Worm (Caenorhabditis elegans) whole organism, mixed stage, embryonic: ENCODE results near the gene tsn-1.

ENCODE experiments used
- M03D4.4 ChIP-seq: sonication (generic microtip); optimal IDR thresholded peaks from 2 replicates; lab custom pipeline; 2017; ENCODE audit warnings: mild to moderate bottlenecking, missing genetic modification characterization, missing compliant biosample characterization
- bed-3 ChIP-seq: fragments of 200-800 bp; sonication (Bioruptor generic); optimal IDR thresholded peaks from 3 replicates; lab custom pipeline; 2018; ENCODE audit warnings: mild to moderate bottlenecking, missing genetic modification characterization, moderate library complexity, missing compliant biosample characterization
- ceh-39 ChIP-seq: fragments of 150-350 bp; optimal IDR thresholded peaks from 2 replicates; lab custom pipeline; 2014; ENCODE audit warnings: missing biosample characterization, missing genetic modification characterization
- ceh-43 ChIP-seq: fragments of 200-800 bp; sonication (Bioruptor generic); optimal IDR thresholded peaks from 2 replicates; lab custom pipeline; 2018; ENCODE audit warnings: mild to moderate bottlenecking, missing genetic modification characterization, moderate library complexity, missing compliant biosample characterization
- ceh-83 ChIP-seq: fragments of 200-800 bp; sonication (Bioruptor generic); optimal IDR thresholded peaks from 2 replicates; lab custom pipeline; 2018; ENCODE audit warnings: mild to moderate bottlenecking, missing genetic modification characterization, missing compliant biosample characterization
- ces-1 ChIP-seq: fragments of 150-350 bp; optimal IDR thresholded peaks from 2 replicates; lab custom pipeline; 2014; ENCODE audit warnings: missing biosample characterization, missing genetic modification reagents, missing genetic modification characterization
- cnd-1 ChIP-seq: fragments of 200-800 bp; sonication (Bioruptor generic); optimal IDR thresholded peaks from 2 replicates; lab custom pipeline; 2018; ENCODE audit warnings: mild to moderate bottlenecking, missing genetic modification characterization, missing compliant biosample characterization
- drap-1 ChIP-seq: fragments of 200-800 bp; sonication (Bioruptor generic); optimal IDR thresholded peaks from 3 replicates; lab custom pipeline; 2018; ENCODE audit warnings: mild to moderate bottlenecking, missing genetic modification characterization, missing compliant biosample characterization
- elt-1 ChIP-seq: sonication (generic microtip); optimal IDR thresholded peaks from 2 replicates; lab custom pipeline; 2017; ENCODE audit warnings: missing genetic modification characterization, mild to moderate bottlenecking, missing compliant biosample characterization, antibody characterized with exemption, moderate library complexity, borderline replicate concordance; ENCODE audit not compliant: insufficient read depth
- elt-3 ChIP-seq: fragments of 150-350 bp; optimal IDR thresholded peaks from 2 replicates; lab custom pipeline; 2014; ENCODE audit warnings: missing biosample characterization, missing genetic modification characterization
- flh-1 ChIP-seq: fragments of 200-800 bp; sonication (Bioruptor generic); optimal IDR thresholded peaks from 2 replicates; lab custom pipeline; 2018; ENCODE audit warnings: mild to moderate bottlenecking, missing genetic modification characterization, moderate library complexity, missing compliant biosample characterization
- ham-2 ChIP-seq: fragments of 200-800 bp; sonication (Bioruptor generic); optimal IDR thresholded peaks from 2 replicates; lab custom pipeline; 2018; ENCODE audit warnings: mild to moderate bottlenecking, missing genetic modification characterization, missing compliant biosample characterization
- hlh-1 ChIP-seq: fragments of 150-350 bp; optimal IDR thresholded peaks from 2 replicates; lab custom pipeline; 2014; ENCODE audit warnings: missing biosample characterization, missing genetic modification reagents, missing genetic modification characterization
- lin-13 ChIP-seq: fragments of 150-350 bp; optimal IDR thresholded peaks from 2 replicates; lab custom pipeline; 2014; ENCODE audit warnings: missing biosample characterization, missing genetic modification characterization
- lsy-2 ChIP-seq: fragments of 150-350 bp; optimal IDR thresholded peaks from 2 replicates; lab custom pipeline; 2014; ENCODE audit warnings: missing biosample characterization, missing genetic modification characterization
- mab-5 ChIP-seq: fragments of 150-350 bp; optimal IDR thresholded peaks from 2 replicates; lab custom pipeline; 2014; ENCODE audit warnings: missing biosample characterization, missing genetic modification characterization
- mep-1 ChIP-seq: fragments of 150-350 bp; optimal IDR thresholded peaks from 2 replicates; lab custom pipeline; 2017; ENCODE audit warnings: missing biosample characterization, missing genetic modification reagents, missing genetic modification characterization, inconsistent platforms
- mls-2 ChIP-seq: sonication (generic microtip); optimal IDR thresholded peaks from 2 replicates; lab custom pipeline; 2016; ENCODE audit warnings: mild to moderate bottlenecking, missing genetic modification characterization, moderate library complexity, missing compliant biosample characterization
- nhr-12 ChIP-seq: fragments of 150-350 bp; optimal IDR thresholded peaks from 2 replicates; lab custom pipeline; 2014; ENCODE audit warnings: missing biosample characterization, missing genetic modification characterization
- nhr-2 ChIP-seq: fragments of 150-350 bp; optimal IDR thresholded peaks from 2 replicates; lab custom pipeline; 2014; ENCODE audit warnings: missing biosample characterization, missing genetic modification characterization
- nhr-237 ChIP-seq: fragments of 150-350 bp; optimal IDR thresholded peaks from 2 replicates; lab custom pipeline; 2014; ENCODE audit warnings: missing biosample characterization, missing genetic modification characterization
- nhr-28 ChIP-seq: fragments of 150-350 bp; optimal IDR thresholded peaks from 2 replicates; lab custom pipeline; 2014; ENCODE audit warnings: missing biosample characterization, missing genetic modification characterization
- nhr-76 ChIP-seq: sonication (generic microtip); optimal IDR thresholded peaks from 2 replicates; lab custom pipeline; 2017; ENCODE audit warnings: missing biosample characterization, missing genetic modification characterization
- pha-4 ChIP-seq: fragments of 150-350 bp; optimal IDR thresholded peaks from 2 replicates; lab custom pipeline; 2018; ENCODE audit warnings: missing biosample characterization, missing genetic modification reagents, missing genetic modification characterization
- sem-2 ChIP-seq: fragments of 200-800 bp; sonication (Bioruptor generic); optimal IDR thresholded peaks from 2 replicates; lab custom pipeline; 2018; ENCODE audit warnings: mild to moderate bottlenecking, missing genetic modification characterization, missing compliant biosample characterization
- snpc-4 ChIP-seq: fragments of 150-350 bp; optimal IDR thresholded peaks from 2 replicates; lab custom pipeline; 2014; ENCODE audit warnings: missing biosample characterization, missing genetic modification characterization
- sptf-1 ChIP-seq: sonication (generic microtip); optimal IDR thresholded peaks from 2 replicates; lab custom pipeline; 2017; ENCODE audit warnings: mild to moderate bottlenecking, missing genetic modification characterization, moderate library complexity, missing compliant biosample characterization
- unc-120 ChIP-seq: sonication (generic microtip); optimal IDR thresholded peaks from 2 replicates; lab custom pipeline; 2017; ENCODE audit warnings: missing genetic modification characterization, missing compliant biosample characterization; ENCODE audit not compliant: poor library complexity, severe bottlenecking
- unc-39 ChIP-seq: fragments of 150-350 bp; optimal IDR thresholded peaks from 2 replicates; lab custom pipeline; 2014; ENCODE audit warnings: missing biosample characterization, missing genetic modification characterization
- unc-62 ChIP-seq: fragments of 150-350 bp; optimal IDR thresholded peaks from 2 replicates; lab custom pipeline; 2014; ENCODE audit warnings: missing biosample characterization, missing genetic modification reagents, missing genetic modification characterization
- zip-8 ChIP-seq: fragments of 150-350 bp; optimal IDR thresholded peaks from 2 replicates; lab custom pipeline; 2014; ENCODE audit warnings: missing biosample characterization, missing genetic modification characterization
- ztf-11 ChIP-seq: fragments of 150-350 bp; optimal IDR thresholded peaks from 2 replicates; lab custom pipeline; 2014; ENCODE audit warnings: missing biosample characterization, missing genetic modification characterization

The tsn-1 gene

DNA sequence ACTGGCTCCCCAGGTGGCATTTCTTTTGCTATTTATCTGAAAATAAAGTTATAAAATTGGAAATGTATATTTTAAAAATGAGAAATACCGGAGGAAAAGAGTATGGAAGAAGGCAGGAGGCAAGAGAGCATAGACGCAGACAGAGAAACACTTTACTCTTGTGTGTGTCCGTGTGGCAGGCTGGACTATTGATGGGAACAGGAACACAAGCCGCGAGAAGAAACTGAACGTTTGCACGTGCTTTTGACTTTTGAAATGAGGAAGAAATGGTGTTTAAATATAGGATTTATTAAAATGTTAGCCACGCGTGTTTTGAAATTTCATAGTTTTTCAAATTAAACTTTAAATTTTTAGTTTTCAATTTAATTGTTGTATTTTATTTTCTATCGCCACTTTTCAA is 19.5 kb downstream of the tsn-1 start, which contains the start of gene F10G7.10:
TSS of gene F10G7.10 (minus strand) at position 145 of the 400 bp plus-strand sequence.
- peak; percentile 12 for TF ChIP-seq hlh-1 (tag; lab: Kevin White, UChicago)
- no peak for TF ChIP-seq nhr-76 (tag; lab: Kevin White, UChicago)

DNA sequence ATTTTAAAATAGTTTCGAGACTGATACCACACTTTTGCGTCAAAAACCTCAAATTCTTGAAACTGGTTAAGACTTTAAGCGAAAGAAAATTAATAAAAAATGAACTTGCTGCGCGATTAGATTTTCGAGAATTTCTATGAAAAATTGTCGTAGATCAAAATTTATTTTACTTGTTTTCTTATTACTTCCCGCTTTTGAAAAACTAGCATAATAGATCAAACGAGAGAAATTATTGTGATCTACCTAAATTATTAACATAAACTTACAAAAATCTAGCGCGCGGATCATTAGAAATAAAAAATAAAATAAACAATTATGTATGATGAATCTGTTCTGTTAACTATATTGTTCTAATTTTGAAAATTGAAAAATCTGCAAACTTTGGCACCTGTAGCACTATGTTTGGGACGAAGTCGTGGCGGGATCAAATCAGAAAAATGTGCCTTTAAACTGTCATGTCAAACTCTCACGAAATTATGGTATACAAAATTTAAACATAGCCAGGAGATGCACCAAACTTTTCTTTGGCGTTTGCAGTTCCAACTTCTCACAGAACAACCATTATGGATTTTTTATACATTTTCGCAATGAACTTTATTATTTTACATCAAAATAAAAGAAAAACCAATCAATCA is 20.2 kb downstream of the tsn-1 start:
- TF ChIP-seq bed-3 (GFP tag; lab: Kevin White, UChicago) (no peak), unc-120 (tag; lab: Kevin White, UChicago) (no peak), ztf-11 (tag; lab: Kevin White, UChicago) (no peak), mls-2 (tag; lab: Kevin White, UChicago) (no peak), zip-8 (tag; lab: Kevin White, UChicago) (no peak), sptf-1 (tag; lab: Kevin White, UChicago) (no peak), nhr-2 (no peak), lin-13 (tag; lab: Kevin White, UChicago) (no peak), snpc-4 (tag; lab: Kevin White, UChicago) (no peak), mab-5 (tag; lab: Kevin White, UChicago) (no peak), flh-1 (no peak), pha-4 (tag; lab: Kevin White, UChicago) (no peak), M03D4.4 (no peak), sem-2 (GFP tag; lab: Kevin White, UChicago) (no peak), hlh-1 (tag; lab: Kevin White, UChicago) (no peak), elt-1 (no peak), ceh-39 (tag; lab: Kevin White, UChicago) (no peak), elt-3 (tag; lab: Kevin White, UChicago) (no peak), nhr-28 (no peak), mep-1 (tag; lab: Kevin White, UChicago) (no peak)

- TF ChIP-seq zip-8 (tag; lab: Kevin White, UChicago): no peak
Measured at ce11 chrII:4727769-4728168, 21.1 kb downstream of the tsn-1 start, which contains the start of gene ttr-41. TSS of gene ttr-41 (minus strand) at chrII:4727869.

DNA sequence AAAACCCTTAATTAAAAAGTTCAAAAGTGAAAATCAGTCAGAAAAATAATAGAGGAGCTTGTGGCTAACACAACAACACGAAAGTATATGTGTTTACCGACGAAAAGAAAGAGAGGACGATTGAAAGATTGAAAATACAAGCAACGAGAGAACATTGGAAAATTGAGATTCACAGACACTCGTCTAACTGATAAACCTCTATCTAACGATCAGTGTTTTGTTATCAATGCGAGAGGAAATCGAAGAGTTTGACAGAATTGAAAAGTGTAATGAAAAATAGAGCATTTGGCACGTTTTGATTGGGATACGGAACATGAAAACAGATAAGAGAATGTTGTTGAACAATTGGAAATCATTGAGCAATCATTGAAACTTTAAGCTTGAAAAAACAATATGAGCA is 22.1 kb downstream of the tsn-1 start:
- TF ChIP-seq ztf-11 (tag; lab: Kevin White, UChicago) (no peak), cnd-1 (tag; lab: Kevin White, UChicago) (no peak), nhr-76 (tag; lab: Kevin White, UChicago) (no peak), lsy-2 (tag; lab: Kevin White, UChicago) (no peak), mab-5 (tag; lab: Kevin White, UChicago) (no peak), nhr-237 (tag; lab: Kevin White, UChicago) (no peak), nhr-2 (no peak), flh-1 (no peak)

DNA sequence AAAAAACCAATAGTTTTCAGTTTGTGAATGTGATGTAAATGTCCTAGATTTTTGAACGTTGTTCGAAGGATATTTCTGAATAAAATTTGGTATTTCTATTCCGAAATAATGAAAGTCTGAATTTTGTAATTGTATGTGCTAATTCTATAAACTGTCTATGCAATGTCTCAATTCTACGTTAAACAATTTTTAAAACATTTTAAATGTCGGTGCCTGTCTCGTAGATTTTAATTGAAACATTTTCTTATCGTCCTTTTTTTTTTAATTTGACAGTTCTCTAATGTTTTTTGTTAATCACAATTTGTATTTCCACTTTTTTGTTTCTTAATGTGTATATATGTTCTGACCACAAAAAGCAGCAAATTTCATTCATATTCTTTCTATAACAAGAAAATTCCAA is 23.1 kb downstream of the tsn-1 start, which contains the start of gene F41C3.7:
TSS of gene F41C3.7 (plus strand) at position 301 of the 400 bp plus-strand sequence.
- TF ChIP-seq ceh-83 (GFP tag; lab: Kevin White, UChicago): no peak
- TF ChIP-seq sptf-1 (tag; lab: Kevin White, UChicago): no peak
- no peak for TF ChIP-seq nhr-76 (tag; lab: Kevin White, UChicago)
- no peak for TF ChIP-seq mab-5 (tag; lab: Kevin White, UChicago)
- no peak for TF ChIP-seq ham-2
- TF ChIP-seq nhr-12 (tag; lab: Kevin White, UChicago): no peak
- no peak for TF ChIP-seq mls-2 (tag; lab: Kevin White, UChicago)
- TF ChIP-seq bed-3 (GFP tag; lab: Kevin White, UChicago): no peak
- no peak for TF ChIP-seq sem-2 (GFP tag; lab: Kevin White, UChicago)
- no peak for TF ChIP-seq snpc-4 (tag; lab: Kevin White, UChicago)
- TF ChIP-seq flh-1: no peak
- no peak for TF ChIP-seq ztf-11 (tag; lab: Kevin White, UChicago)
- TF ChIP-seq M03D4.4: no peak
- no peak for TF ChIP-seq zip-8 (tag; lab: Kevin White, UChicago)
- no peak for TF ChIP-seq mep-1 (tag; lab: Kevin White, UChicago)
- no peak for TF ChIP-seq nhr-237 (tag; lab: Kevin White, UChicago)
- no peak for TF ChIP-seq drap-1 (GFP tag; lab: Kevin White, UChicago)
- TF ChIP-seq ceh-39 (tag; lab: Kevin White, UChicago): no peak

ce11 chrII:4733848-4734247 is 27.2 kb downstream of the tsn-1 start, which contains the start of gene F41C3.11:
TSS of gene F41C3.11 (minus strand) at chrII:4733948.
- TF ChIP-seq ztf-11 (tag; lab: Kevin White, UChicago) (no peak), pha-4 (tag; lab: Kevin White, UChicago) (no peak), flh-1 (no peak), nhr-2 (no peak), unc-120 (tag; lab: Kevin White, UChicago) (no peak), unc-39 (no peak), M03D4.4 (no peak), ceh-39 (tag; lab: Kevin White, UChicago) (no peak), zip-8 (tag; lab: Kevin White, UChicago) (no peak), ham-2 (no peak), elt-3 (tag; lab: Kevin White, UChicago) (no peak), nhr-237 (tag; lab: Kevin White, UChicago) (no peak), ceh-43 (GFP tag; lab: Kevin White, UChicago) (no peak), ces-1 (GFP tag; lab: Kevin White, UChicago) (no peak), unc-62 (no peak)
